Fruit fly (Drosophila melanogaster) whole organism: ENCODE results near the gene Pvf3.

Experiments used
- CG8478 ChIP-seq: fragments of >200 bp; optimal IDR thresholded peaks from 2 replicates; lab custom pipeline; 2018; ENCODE audit warnings: inconsistent platforms
- Dll ChIP-seq: fragments of >200 bp; optimal IDR thresholded peaks from 2 replicates; lab custom pipeline; 2017
- EcR ChIP-seq, 2 experiments: fragments of >200 bp; optimal IDR thresholded peaks; 2 replicates each; lab custom pipeline; 2017; ENCODE audit warnings: missing biosample characterization in 2 of 2, missing genetic modification characterization in 2 of 2, missing genetic modification reagents in 2 of 2
- pan ChIP-seq: fragments of >200 bp; optimal IDR thresholded peaks from 2 replicates; lab custom pipeline; 2017
- psq ChIP-seq: fragments of >200 bp; optimal IDR thresholded peaks from 2 replicates; lab custom pipeline; 2017
- usp ChIP-seq: fragments of >200 bp; optimal IDR thresholded peaks from 2 replicates; lab custom pipeline; 2017; ENCODE audit warnings: missing biosample characterization, missing genetic modification characterization, mixed read lengths

Pvf3 gene

DNA sequence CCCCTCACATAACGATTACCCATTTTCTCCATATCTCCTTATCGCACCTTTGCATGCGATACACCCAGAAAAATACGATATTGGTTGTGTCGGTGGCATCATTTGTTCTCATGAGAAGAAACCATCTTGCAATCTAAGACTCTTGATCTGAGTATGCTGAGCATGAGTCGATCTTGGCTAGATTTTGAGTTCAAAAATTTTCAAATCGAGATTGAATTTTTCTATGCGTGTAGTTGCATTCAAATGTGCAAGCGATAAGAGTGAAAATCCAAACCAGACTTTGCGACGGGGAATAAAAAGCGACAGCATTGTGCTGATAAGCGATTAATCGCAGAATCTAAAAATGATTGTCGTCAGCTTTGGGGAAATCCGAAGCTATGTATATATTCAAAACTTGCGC lies 76.2 kb downstream of the Pvf3 start:
- TF ChIP-seq Dll (no peak), usp (GFP tag; lab: Kevin White, UChicago) (no peak), CG8478 (no peak), pan (lab: Kevin White, UChicago) (no peak), psq (lab: Kevin White, UChicago) (no peak), EcR (GFP tag; optimal IDR thresholded peaks at IDR 0.05; lab: Kevin White, UChicago) (no peak)

DNA sequence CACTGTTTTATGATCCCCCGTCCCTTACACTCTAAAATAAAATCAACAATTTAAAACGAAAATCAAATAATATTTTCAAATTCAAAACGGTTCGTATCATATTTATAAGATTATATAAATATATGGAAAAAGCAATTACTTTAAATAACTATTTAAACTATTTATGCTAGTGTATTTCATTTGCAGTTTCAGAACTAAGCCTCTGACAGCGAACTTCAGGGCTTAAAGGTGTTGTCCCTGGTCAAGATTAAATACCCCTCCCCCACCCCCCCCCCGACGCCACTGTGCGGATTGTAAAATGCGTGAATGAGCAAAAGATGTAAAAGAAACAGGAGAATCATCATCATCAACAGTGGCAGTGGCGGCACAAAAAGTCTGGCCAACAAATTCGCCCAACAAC lies 80.7 kb downstream of the Pvf3 start:
- TF ChIP-seq CG8478 (no peak), psq (lab: Kevin White, UChicago) (no peak), EcR (GFP tag; optimal IDR thresholded peaks at IDR 0.05; lab: Kevin White, UChicago) (no peak), Dll (no peak), usp (GFP tag; lab: Kevin White, UChicago) (no peak), pan (lab: Kevin White, UChicago) (no peak)

DNA sequence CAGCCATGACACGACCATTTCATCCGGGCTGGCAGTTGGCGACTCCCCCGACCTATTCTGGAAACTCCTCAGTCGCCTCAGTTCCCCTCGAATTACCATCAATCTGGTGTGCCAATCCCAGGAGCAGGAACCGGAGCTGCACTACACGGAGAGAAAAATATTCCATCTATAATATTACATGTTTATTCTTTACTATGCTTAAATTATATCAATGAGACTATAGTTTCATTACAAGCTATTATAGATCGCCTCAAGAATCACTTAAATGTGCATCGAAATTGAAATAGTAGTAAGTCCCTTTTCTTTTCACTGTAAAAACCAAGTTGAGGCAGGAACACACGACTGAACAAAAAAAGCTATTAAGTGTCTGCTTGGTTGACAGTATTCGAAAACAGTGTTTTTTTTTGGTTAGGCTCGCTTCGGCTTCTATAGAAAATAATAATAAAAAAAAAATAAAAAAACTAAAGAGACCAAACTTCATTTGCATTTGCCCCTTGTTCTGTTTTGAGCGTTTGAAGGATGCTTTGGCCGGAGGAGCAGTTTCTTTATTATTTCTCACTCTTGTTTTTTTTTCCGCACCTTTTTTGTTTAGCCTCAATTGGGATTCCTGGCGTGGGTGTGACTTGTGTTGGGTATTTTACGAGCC lies 81.3 kb downstream of the Pvf3 start:
- no peak for TF ChIP-seq usp (GFP tag; lab: Kevin White, UChicago)

DNA sequence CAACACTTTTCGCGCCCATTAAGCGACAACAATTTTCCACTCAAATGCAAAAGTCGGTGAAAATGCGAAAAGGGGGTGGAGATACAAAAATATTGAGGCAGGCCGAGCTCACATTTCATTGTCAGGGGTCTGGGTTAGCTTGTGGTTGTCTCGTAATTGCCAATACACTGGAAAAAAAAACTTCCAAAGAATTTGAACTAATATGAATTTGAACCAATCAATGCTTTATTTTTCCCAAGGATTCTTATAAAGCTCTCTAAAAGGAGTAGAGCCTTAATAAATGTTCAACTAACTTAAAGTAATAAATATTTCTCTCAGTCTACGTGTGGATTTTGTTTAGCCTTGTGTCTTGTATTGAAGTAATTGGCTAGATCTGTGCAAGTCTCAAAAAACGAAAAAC lies 84.5 kb downstream of the Pvf3 start:
- no peak for TF ChIP-seq psq (lab: Kevin White, UChicago)
- TF ChIP-seq pan (lab: Kevin White, UChicago) = no peak
- no peak for TF ChIP-seq usp (GFP tag; lab: Kevin White, UChicago)
- TF ChIP-seq EcR (GFP tag; optimal IDR thresholded peaks at IDR 0.05; lab: Kevin White, UChicago) = no peak
- TF ChIP-seq CG8478 = no peak
- no peak for TF ChIP-seq Dll

DNA sequence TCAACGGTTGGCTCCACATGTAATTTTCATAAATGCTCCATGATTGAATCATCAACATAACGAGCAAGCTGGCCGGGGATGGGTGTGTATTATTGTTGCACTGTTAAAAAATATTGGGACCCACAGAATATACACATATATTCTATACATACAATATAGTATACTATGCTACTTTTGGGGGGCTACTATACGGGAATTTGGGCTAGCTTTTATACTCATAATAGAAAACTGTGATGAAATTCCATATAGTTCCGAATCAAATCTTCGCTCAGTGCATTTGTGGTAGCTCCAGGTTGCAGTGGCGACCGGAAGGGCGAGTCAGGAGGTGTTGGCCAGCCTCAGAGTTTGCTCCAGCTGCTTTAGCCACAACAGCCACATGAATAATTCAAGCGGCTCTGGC lies 85.6 kb downstream of the Pvf3 start:
- no peak for TF ChIP-seq psq (lab: Kevin White, UChicago)
- TF ChIP-seq EcR (GFP tag; optimal IDR thresholded peaks at IDR 0.05; lab: Kevin White, UChicago) = no peak
- no peak for TF ChIP-seq CG8478
- TF ChIP-seq pan (lab: Kevin White, UChicago) = no peak
- TF ChIP-seq usp (GFP tag; lab: Kevin White, UChicago) = no peak
- no peak for TF ChIP-seq Dll

DNA sequence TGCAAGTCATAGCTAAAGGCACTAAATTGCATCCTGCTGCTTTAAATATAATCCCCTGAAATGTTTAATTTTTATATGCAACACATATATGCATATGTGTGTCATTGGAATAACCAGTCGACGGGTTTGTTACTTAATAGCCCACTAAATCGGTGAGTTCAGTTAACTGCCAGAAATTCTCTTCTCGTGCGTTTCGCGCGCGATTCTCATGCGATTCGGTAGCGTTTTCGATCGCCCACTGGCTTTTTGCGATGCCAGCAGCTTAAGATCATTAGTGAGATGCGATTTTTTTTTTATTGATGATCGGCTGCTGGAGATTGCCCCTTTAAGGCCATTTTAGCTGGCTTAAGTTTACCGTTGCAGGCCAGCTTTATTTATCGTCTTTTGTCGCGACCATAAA lies 86.3 kb downstream of the Pvf3 start:
- TF ChIP-seq pan (lab: Kevin White, UChicago) = no peak

DNA sequence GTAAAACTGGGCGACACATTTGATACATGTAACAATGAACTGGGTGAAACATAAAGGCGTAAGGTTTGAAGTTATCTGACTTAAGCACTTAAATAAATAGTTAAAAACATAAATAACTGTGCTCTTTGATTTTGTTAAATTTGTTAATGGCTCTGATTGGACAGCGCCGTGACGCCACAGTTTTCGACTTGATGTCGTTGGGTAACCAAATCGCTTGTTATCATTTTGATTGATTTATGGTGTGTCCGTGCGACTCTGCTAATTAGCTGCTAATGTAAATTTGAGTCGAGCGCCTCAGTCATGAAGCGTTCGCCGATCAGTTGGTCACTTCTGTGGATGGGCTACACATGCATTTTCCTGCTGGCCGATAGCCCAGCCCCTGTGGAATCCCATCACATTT lies 89.8 kb downstream of the Pvf3 start, which contains the start of gene Ugt307A1:
TSS of gene Ugt307A1 (plus strand) at position 301 of the 400 bp plus-strand sequence.
- TF ChIP-seq CG8478 = no peak

DNA sequence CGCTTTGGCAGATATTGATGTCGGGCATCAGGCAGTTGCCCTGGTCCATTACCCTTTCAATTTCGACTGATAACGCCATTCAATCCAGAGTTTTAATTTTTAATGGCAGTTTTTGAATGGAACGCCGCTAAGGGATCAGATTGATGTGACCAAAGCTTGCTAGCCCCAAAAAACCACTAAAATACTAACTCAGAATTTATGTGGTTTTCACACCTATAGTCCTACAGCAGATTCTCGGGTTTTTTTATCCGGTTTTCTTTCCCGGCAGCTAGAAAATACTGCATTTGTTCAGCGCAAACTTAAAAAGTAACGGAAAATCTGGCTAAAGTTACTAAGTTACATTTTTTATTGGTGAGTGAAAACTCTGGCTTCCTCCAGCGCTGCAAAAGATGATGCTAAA lies 91.8 kb downstream of the Pvf3 start, which contains the start of gene Nuf2:
TSS of gene Nuf2 (minus strand) at position 151 of the 400 bp plus-strand sequence.
- no peak for TF ChIP-seq Dll
- no peak for TF ChIP-seq CG8478
- TF ChIP-seq pan (lab: Kevin White, UChicago) = no peak
- TF ChIP-seq EcR (GFP tag; optimal IDR thresholded peaks at IDR 0.05; lab: Kevin White, UChicago) = no peak
- no peak for TF ChIP-seq psq (lab: Kevin White, UChicago)
- TF ChIP-seq usp (GFP tag; lab: Kevin White, UChicago) = no peak

DNA sequence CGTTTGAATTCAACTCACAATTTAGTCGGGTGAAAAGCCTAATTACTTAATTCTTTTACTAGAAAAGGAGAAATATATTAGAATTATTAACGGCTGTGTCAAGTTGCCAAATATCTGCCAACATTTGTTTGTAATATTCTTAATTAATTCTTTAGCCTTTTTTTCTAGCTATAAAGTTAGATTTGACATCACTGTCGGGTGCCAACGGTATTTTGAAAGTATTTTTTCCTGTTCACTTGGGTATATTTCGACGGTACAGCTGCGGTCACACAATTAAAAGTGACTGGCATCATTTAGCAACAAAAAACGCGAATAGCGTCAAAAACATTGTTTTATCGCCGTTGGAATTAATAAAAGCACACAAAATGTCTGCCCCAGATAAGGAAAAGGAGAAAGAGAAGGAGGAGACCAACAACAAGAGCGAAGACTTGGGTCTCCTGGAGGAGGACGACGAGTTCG lies 93.7 kb downstream of the Pvf3 start, which contains the start of gene Sem1:
TSS of gene Sem1 (plus strand) at position 266 of the 459 bp plus-strand sequence.
- no peak for TF ChIP-seq EcR (GFP tag; optimal IDR thresholded peaks at IDR 0.05; lab: Kevin White, UChicago)
- no peak for TF ChIP-seq Dll
- no peak for TF ChIP-seq psq (lab: Kevin White, UChicago)
- no peak for TF ChIP-seq pan (lab: Kevin White, UChicago)
- TF ChIP-seq CG8478 = no peak
- TF ChIP-seq usp (GFP tag; lab: Kevin White, UChicago) = no peak

DNA sequence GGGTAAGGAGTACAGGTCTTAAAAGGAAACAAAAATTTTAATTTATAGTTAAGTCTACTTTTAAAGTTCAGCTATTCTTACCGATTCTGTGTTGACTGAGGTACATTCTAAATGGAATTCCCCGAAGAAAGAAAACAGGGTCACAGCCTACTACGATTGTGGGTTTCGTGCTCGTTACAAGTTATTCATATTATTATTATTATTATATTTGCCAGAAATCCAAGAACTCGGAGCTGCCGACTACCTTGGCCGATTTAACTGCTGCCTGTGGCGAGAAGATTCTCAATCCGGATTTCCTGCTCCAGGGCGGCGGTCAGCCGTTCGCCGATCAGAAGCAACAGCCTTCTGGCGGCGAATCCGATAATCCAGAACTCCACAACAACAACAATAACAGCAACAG lies 96.7 kb downstream of the Pvf3 start, which contains the start of gene Mst27D:
TSS of gene Mst27D (minus strand) at position 101 of the 400 bp plus-strand sequence.
- TF ChIP-seq usp (GFP tag; lab: Kevin White, UChicago) (no peak), Dll (no peak), EcR (GFP tag; optimal IDR thresholded peaks at IDR 0.05; lab: Kevin White, UChicago) (no peak), pan (lab: Kevin White, UChicago) (no peak), CG8478 (no peak), psq (lab: Kevin White, UChicago) (no peak)

DNA sequence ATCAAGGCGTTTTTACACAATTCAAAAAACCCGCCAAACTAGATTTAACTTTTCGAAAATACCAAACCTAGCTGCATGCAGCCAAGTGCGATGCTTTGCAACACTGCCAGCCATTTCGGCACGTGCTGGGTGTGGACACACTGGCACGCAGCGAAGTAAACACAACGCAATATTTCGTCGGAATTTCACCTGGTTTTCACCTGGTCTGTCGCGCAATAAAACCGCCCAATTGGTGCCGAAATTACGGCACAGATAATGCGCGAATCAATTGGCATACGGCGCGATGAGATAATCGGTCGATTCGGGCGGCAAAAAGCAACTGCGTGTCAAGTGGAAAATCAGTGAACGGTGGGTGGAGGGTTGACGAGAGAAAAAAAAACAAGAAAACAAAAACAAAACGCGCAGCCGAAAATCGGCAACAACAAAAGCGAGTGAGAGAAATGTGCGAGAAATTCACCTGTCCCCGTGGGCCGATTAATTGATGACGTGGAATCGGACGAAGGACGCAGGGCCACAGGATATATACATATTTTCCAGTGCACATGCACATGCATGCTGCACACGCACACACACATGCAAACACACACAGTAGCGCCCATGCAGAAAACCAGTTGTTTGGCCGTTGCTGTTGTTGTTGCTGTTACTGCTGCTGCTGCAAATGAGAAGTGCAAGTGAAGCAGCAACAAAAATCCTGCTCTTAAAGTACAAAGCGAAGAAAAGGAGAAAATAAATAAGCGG lies 101.1 kb downstream of the Pvf3 start, which contains the start of gene Mnn1:
TSS of gene Mnn1 (plus strand) at position 113 of the 738 bp plus-strand sequence.
- TF ChIP-seq pan (lab: Kevin White, UChicago) (no peak), Dll (no peak), psq (lab: Kevin White, UChicago) (no peak), usp (GFP tag; lab: Kevin White, UChicago) (no peak)

DNA sequence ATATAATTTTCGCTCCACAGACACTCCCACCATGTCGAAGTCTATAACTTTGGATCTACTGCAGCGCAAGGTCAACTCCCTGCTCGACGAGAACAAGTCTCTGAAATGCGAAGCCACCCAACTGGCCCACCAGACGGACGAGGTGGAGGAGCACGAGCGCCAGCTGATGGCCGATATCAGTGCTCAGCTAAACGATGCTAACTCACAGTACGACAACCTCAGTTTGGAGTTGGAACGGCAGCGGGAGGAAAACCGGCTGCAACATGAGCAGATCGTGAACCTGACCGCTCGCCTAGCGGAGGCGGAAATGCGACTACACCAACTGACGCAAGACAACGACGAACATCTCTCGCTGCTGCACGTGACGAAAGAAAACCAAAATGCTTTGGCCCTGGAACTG lies 105.8 kb downstream of the Pvf3 start:
- TF ChIP-seq usp (GFP tag; lab: Kevin White, UChicago) (no peak), Dll (no peak), EcR (GFP tag; optimal IDR thresholded peaks at IDR 0.05; lab: Kevin White, UChicago) (no peak), CG8478 (no peak), psq (lab: Kevin White, UChicago) (no peak), pan (lab: Kevin White, UChicago) (no peak)
